Worm (Caenorhabditis elegans) whole organism, early embryonic: Measurements from ENCODE around the gene pqn-73.

Source experiments
- F13C5.2 ChIP-seq: sonication (generic microtip); optimal IDR thresholded peaks from 2 replicates; lab custom pipeline; 2017; ENCODE audit warnings: mild to moderate bottlenecking, missing genetic modification characterization, inconsistent platforms, missing compliant biosample characterization
- ama-1 ChIP-seq: fragments of 150-350 bp; optimal IDR thresholded peaks from 2 replicates; lab custom pipeline; 2014
- ceh-13 ChIP-seq: fragments of 200-800 bp; sonication (Bioruptor generic); optimal IDR thresholded peaks from 2 replicates; lab custom pipeline; 2018; ENCODE audit warnings: mild to moderate bottlenecking, missing genetic modification characterization, missing compliant biosample characterization
- ceh-36 ChIP-seq: sonication (generic microtip); optimal IDR thresholded peaks from 2 replicates; lab custom pipeline; 2016; ENCODE audit warnings: missing genetic modification characterization, inconsistent platforms, missing compliant biosample characterization
- hmg-4 ChIP-seq: fragments of 200-800 bp; sonication (Bioruptor generic); optimal IDR thresholded peaks from 2 replicates; lab custom pipeline; 2018; ENCODE audit warnings: mild to moderate bottlenecking, missing genetic modification characterization, missing compliant biosample characterization
- pes-1 ChIP-seq: fragments of 200-800 bp; sonication (Bioruptor generic); IDR thresholded peaks from 2 replicates; pipeline ENCODE4 v1.3.6; 2022; ENCODE audit warnings: missing genetic modification reagents, missing genetic modification characterization, missing compliant biosample characterization
- tbx-11 ChIP-seq: fragments of 200-800 bp; sonication (Bioruptor generic); IDR thresholded peaks from 2 replicates; pipeline ENCODE4 v1.3.6; 2022; ENCODE audit warnings: missing genetic modification characterization, missing compliant biosample characterization

DNA sequence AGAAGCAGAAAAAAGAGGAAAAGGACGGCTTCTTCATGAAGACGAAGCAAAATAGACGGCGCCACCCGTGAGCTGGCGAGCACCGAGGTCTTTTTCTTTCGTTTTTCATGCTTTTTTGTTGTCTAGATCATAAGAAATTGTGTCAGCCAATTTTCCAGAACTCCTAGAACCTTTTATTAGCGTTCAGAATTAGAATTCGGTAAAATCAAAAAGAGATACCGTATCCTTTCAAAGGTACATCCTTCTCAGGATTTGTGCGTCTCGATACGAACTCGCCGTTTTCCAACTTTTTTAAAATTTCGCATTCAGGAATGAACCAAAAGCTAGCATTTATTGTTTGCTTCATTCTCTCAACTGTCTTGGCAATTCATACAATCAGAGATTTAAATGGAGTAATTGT lies 32.5 kb downstream of the pqn-73 start, which contains the start of gene F54C9.7:
- TF ChIP-seq ama-1 (lab: Kevin White, UChicago), result no peak
- no peak for TF ChIP-seq hmg-4 (GFP tag; lab: Kevin White, UChicago)
- no peak for TF ChIP-seq F13C5.2 (tag; lab: Kevin White, UChicago)
- no peak for TF ChIP-seq ceh-13 (GFP tag; lab: Kevin White, UChicago)
- no peak for TF ChIP-seq ceh-36 (tag; lab: Kevin White, UChicago)
- no peak for TF ChIP-seq pes-1 (GFP tag; lab: Robert Waterston, UW)
- no peak for TF ChIP-seq tbx-11 (GFP tag; lab: Robert Waterston, UW)
